Fruit fly (Drosophila melanogaster) whole organism, embryonic: ENCODE data around the gene CG42399.
A peak's percentile ranks its signal among the peaks of the same experiment; 100 is the strongest.

Source experiments
- Antp ChIP-seq: fragments of 200-800 bp; sonication (Bioruptor generic); optimal IDR thresholded peaks from 3 replicates; lab custom pipeline; 2016; ENCODE audit warnings: missing biosample characterization, missing genetic modification characterization
- C15 ChIP-seq: fragments of 200-800 bp; sonication (Bioruptor generic); IDR thresholded peaks from 3 replicates; pipeline ENCODE4 v1.3.6; 2022; ENCODE audit warnings: missing biosample characterization, missing genetic modification characterization
- CG10267 ChIP-seq: fragments of 200-800 bp; sonication (Bioruptor generic); optimal IDR thresholded peaks from 2 replicates; lab custom pipeline; 2018; ENCODE audit warnings: missing biosample characterization, mild to moderate bottlenecking, missing genetic modification characterization, moderate library complexity
- CG12236 ChIP-seq: fragments of 200-800 bp; sonication (Bioruptor generic); optimal IDR thresholded peaks from 2 replicates; lab custom pipeline; 2016; ENCODE audit warnings: missing biosample characterization, missing genetic modification characterization
- CG12659 ChIP-seq: fragments of 200-800 bp; sonication (Bioruptor generic); optimal IDR thresholded peaks from 3 replicates; lab custom pipeline; 2017; ENCODE audit warnings: mild to moderate bottlenecking, missing biosample characterization, missing genetic modification reagents, missing genetic modification characterization
- CG13123 ChIP-seq: fragments of 200-800 bp; sonication (Bioruptor generic); optimal IDR thresholded peaks from 2 replicates; lab custom pipeline; 2016; ENCODE audit warnings: missing biosample characterization, missing genetic modification characterization
- CG13287 ChIP-seq: fragments of 200-800 bp; sonication (Bioruptor generic); IDR thresholded peaks from 2 replicates; pipeline ENCODE4 v1.3.6; 2022; ENCODE audit warnings: missing biosample characterization, missing genetic modification characterization; ENCODE audit not compliant: partially characterized antibody
- CG14014 ChIP-seq: fragments of 200-800 bp; sonication (Bioruptor generic); IDR thresholded peaks from 2 replicates; pipeline ENCODE4 v1.3.6; 2022; ENCODE audit warnings: missing biosample characterization, missing genetic modification characterization
- CG14050 ChIP-seq: fragments of 200-800 bp; sonication (Bioruptor generic); IDR thresholded peaks from 3 replicates; pipeline ENCODE4 v1.3.6; 2022; ENCODE audit warnings: missing biosample characterization, missing genetic modification characterization
- CG14860 ChIP-seq: fragments of 200-800 bp; sonication (Bioruptor generic); IDR thresholded peaks from 3 replicates; pipeline ENCODE4 v1.3.6; 2022; ENCODE audit warnings: missing biosample characterization, missing genetic modification characterization; ENCODE audit not compliant: partially characterized antibody
- CG15269 ChIP-seq: fragments of 200-800 bp; sonication (Bioruptor generic); optimal IDR thresholded peaks from 2 replicates; lab custom pipeline; 2018; ENCODE audit warnings: missing biosample characterization, mild to moderate bottlenecking, missing genetic modification characterization, moderate library complexity
- CG2678 ChIP-seq: fragments of 200-800 bp; sonication (Bioruptor generic); optimal IDR thresholded peaks from 3 replicates; lab custom pipeline; 2019; ENCODE audit warnings: missing biosample characterization, mild to moderate bottlenecking, missing genetic modification characterization, moderate library complexity
- CG30403 ChIP-seq: fragments of 200-800 bp; sonication (Bioruptor generic); optimal IDR thresholded peaks from 3 replicates; lab custom pipeline; 2016; ENCODE audit warnings: missing biosample characterization, missing genetic modification characterization
- CG32532 ChIP-seq: fragments of 200-800 bp; sonication (Bioruptor generic); IDR thresholded peaks from 2 replicates; pipeline ENCODE4 v1.3.6; 2022; ENCODE audit warnings: missing biosample characterization, missing genetic modification characterization
- CG32767 ChIP-seq: fragments of 200-800 bp; sonication (Bioruptor generic); IDR thresholded peaks from 2 replicates; pipeline ENCODE4 v1.3.6; 2022; ENCODE audit warnings: missing biosample characterization, missing genetic modification characterization
- CG4730 ChIP-seq: fragments of 200-800 bp; sonication (Bioruptor generic); IDR thresholded peaks from 2 replicates; pipeline ENCODE4 v1.3.6; 2022; ENCODE audit warnings: missing biosample characterization, missing genetic modification characterization
- CG8089 ChIP-seq: fragments of 200-800 bp; sonication (Bioruptor generic); optimal IDR thresholded peaks from 3 replicates; lab custom pipeline; 2016; ENCODE audit warnings: missing biosample characterization, missing genetic modification characterization
- CG9876 ChIP-seq: fragments of 200-800 bp; sonication (Bioruptor generic); optimal IDR thresholded peaks from 2 replicates; lab custom pipeline; 2016; ENCODE audit warnings: missing biosample characterization, missing genetic modification characterization
- Doc3 ChIP-seq: fragments of 200-800 bp; sonication (Bioruptor generic); IDR thresholded peaks from 3 replicates; pipeline ENCODE4 v1.3.6; 2022; ENCODE audit warnings: missing biosample characterization, missing genetic modification characterization; ENCODE audit not compliant: partially characterized antibody
- Dref ChIP-seq: fragments of 200-800 bp; sonication (Bioruptor generic); IDR thresholded peaks from 2 replicates; pipeline ENCODE4 v1.3.6; 2022; ENCODE audit warnings: missing biosample characterization, missing genetic modification characterization
- Drgx ChIP-seq: fragments of 200-800 bp; sonication (Bioruptor generic); IDR thresholded peaks from 2 replicates; pipeline ENCODE4 v1.3.6; 2022; ENCODE audit warnings: missing biosample characterization, missing genetic modification characterization
- Eip74EF ChIP-seq, 2 experiments: fragments of 200-800 bp in 1 of 2; fragments of >200 bp in 1 of 2; sonication (Bioruptor generic) in 1 of 2; optimal IDR thresholded peaks; 2 replicates each; lab custom pipeline; 2017 to 2019; ENCODE audit warnings: missing biosample characterization in 2 of 2, missing genetic modification characterization in 2 of 2, mild to moderate bottlenecking in 1 of 2, moderate library complexity in 1 of 2
- H15 ChIP-seq: fragments of 200-800 bp; sonication (Bioruptor generic); IDR thresholded peaks from 3 replicates; pipeline ENCODE4 v1.3.6; 2022; ENCODE audit warnings: missing biosample characterization, missing genetic modification characterization
- Hey ChIP-seq: fragments of 200-800 bp; sonication (Bioruptor generic); optimal IDR thresholded peaks from 3 replicates; lab custom pipeline; 2018; ENCODE audit warnings: missing biosample characterization, mild to moderate bottlenecking, missing genetic modification characterization
- HmgZ ChIP-seq: fragments of 200-800 bp; sonication (Bioruptor generic); optimal IDR thresholded peaks from 2 replicates; lab custom pipeline; 2018; ENCODE audit warnings: missing biosample characterization, mild to moderate bottlenecking, missing genetic modification characterization
- Hmr ChIP-seq: fragments of 200-800 bp; sonication (Bioruptor generic); optimal IDR thresholded peaks from 3 replicates; lab custom pipeline; 2017; ENCODE audit warnings: mild to moderate bottlenecking, missing biosample characterization, missing genetic modification reagents, missing genetic modification characterization
- Lim3 ChIP-seq: fragments of 200-800 bp; sonication (Bioruptor generic); IDR thresholded peaks from 2 replicates; pipeline ENCODE4 v1.3.6; 2022; ENCODE audit warnings: missing biosample characterization, missing genetic modification characterization
- NK7.1 ChIP-seq: fragments of 200-800 bp; sonication (Bioruptor generic); optimal IDR thresholded peaks from 3 replicates; lab custom pipeline; 2016; ENCODE audit warnings: missing biosample characterization, missing genetic modification characterization
- Poxn ChIP-seq: fragments of 200-800 bp; sonication (Bioruptor generic); IDR thresholded peaks from 2 replicates; pipeline ENCODE4 v1.3.6; 2022; ENCODE audit warnings: missing biosample characterization, missing genetic modification characterization
- Ssrp ChIP-seq: fragments of 200-800 bp; sonication (Bioruptor generic); optimal IDR thresholded peaks from 2 replicates; lab custom pipeline; 2018; ENCODE audit warnings: missing biosample characterization, mild to moderate bottlenecking, missing genetic modification characterization, moderate library complexity
- abd-A ChIP-seq: fragments of 200-800 bp; sonication (Bioruptor generic); optimal IDR thresholded peaks from 3 replicates; lab custom pipeline; 2019; ENCODE audit warnings: missing biosample characterization, mild to moderate bottlenecking, missing genetic modification characterization, moderate library complexity
- amos ChIP-seq: fragments of 200-800 bp; sonication (Bioruptor generic); IDR thresholded peaks from 2 replicates; pipeline ENCODE4 v1.3.6; 2022; ENCODE audit warnings: missing biosample characterization, missing genetic modification characterization; ENCODE audit not compliant: partially characterized antibody
- aop ChIP-seq: fragments of 200-800 bp; sonication (Bioruptor generic); IDR thresholded peaks from 2 replicates; pipeline ENCODE4 v1.3.6; 2022; ENCODE audit warnings: missing biosample characterization, missing genetic modification characterization
- ara ChIP-seq: fragments of 200-800 bp; sonication (Bioruptor generic); IDR thresholded peaks from 2 replicates; pipeline ENCODE4 v1.3.6; 2022; ENCODE audit warnings: missing biosample characterization, missing genetic modification characterization
- bigmax ChIP-seq: fragments of 200-800 bp; sonication (Bioruptor generic); optimal IDR thresholded peaks from 2 replicates; lab custom pipeline; 2018; ENCODE audit warnings: missing biosample characterization, mild to moderate bottlenecking, missing genetic modification characterization
- caup ChIP-seq: fragments of 200-800 bp; sonication (Bioruptor generic); optimal IDR thresholded peaks from 3 replicates; lab custom pipeline; 2017; ENCODE audit warnings: missing biosample characterization, mild to moderate bottlenecking, missing genetic modification characterization, moderate library complexity; ENCODE audit not compliant: severe bottlenecking
- chn ChIP-seq: fragments of 200-800 bp; sonication (Bioruptor generic); optimal IDR thresholded peaks from 2 replicates; lab custom pipeline; 2016; ENCODE audit warnings: missing biosample characterization, missing genetic modification characterization
- esg ChIP-seq: fragments of 200-800 bp; sonication (Bioruptor generic); conservative IDR thresholded peaks from 2 replicates; pipeline ENCODE4 v1.3.6; 2022; ENCODE audit warnings: missing biosample characterization, missing genetic modification characterization
- ewg ChIP-seq: fragments of 200-800 bp; sonication (Bioruptor generic); optimal IDR thresholded peaks from 3 replicates; lab custom pipeline; 2017; ENCODE audit warnings: mild to moderate bottlenecking, missing biosample characterization, missing genetic modification reagents, missing genetic modification characterization
- fd3F ChIP-seq: fragments of 200-800 bp; sonication (Bioruptor generic); optimal IDR thresholded peaks from 2 replicates; lab custom pipeline; 2018; ENCODE audit warnings: missing biosample characterization, mild to moderate bottlenecking, missing genetic modification characterization, moderate library complexity
- ham ChIP-seq: fragments of 200-800 bp; sonication (Bioruptor generic); IDR thresholded peaks from 2 replicates; pipeline ENCODE4 v1.3.6; 2022; ENCODE audit warnings: missing biosample characterization, missing genetic modification characterization
- hkb ChIP-seq, 2 experiments: fragments of 200-800 bp in 1 of 2; fragments of >200 bp in 1 of 2; sonication (Bioruptor generic) in 1 of 2; IDR thresholded peaks in 1 of 2; optimal IDR thresholded peaks in 1 of 2; 2 replicates each; pipeline versions ENCODE4 v1.3.6 to Lab custom; 2017 to 2022; ENCODE audit warnings: missing biosample characterization in 1 of 2, missing genetic modification characterization in 1 of 2
- hth ChIP-seq: fragments of >200 bp; optimal IDR thresholded peaks from 2 replicates; lab custom pipeline; 2017; ENCODE audit warnings: inconsistent platforms
- inv ChIP-seq: fragments of 200-800 bp; sonication (Bioruptor generic); IDR thresholded peaks from 2 replicates; pipeline ENCODE4 v1.3.6; 2022; ENCODE audit warnings: missing biosample characterization, missing genetic modification characterization; ENCODE audit not compliant: partially characterized antibody
- mld ChIP-seq: fragments of 200-800 bp; sonication (Bioruptor generic); IDR thresholded peaks from 3 replicates; pipeline ENCODE4 v1.3.6; 2022; ENCODE audit warnings: missing biosample characterization, missing genetic modification characterization; ENCODE audit not compliant: partially characterized antibody
- sima ChIP-seq: fragments of 200-800 bp; sonication (Bioruptor generic); optimal IDR thresholded peaks from 2 replicates; lab custom pipeline; 2016; ENCODE audit warnings: missing biosample characterization, missing genetic modification characterization
- sisA ChIP-seq: fragments of 200-800 bp; sonication (Bioruptor generic); IDR thresholded peaks from 2 replicates; pipeline ENCODE4 v1.3.6; 2022; ENCODE audit warnings: missing biosample characterization, missing genetic modification characterization
- ssp ChIP-seq: fragments of 200-800 bp; sonication (Bioruptor generic); IDR thresholded peaks from 2 replicates; pipeline ENCODE4 v1.3.6; 2022; ENCODE audit warnings: missing biosample characterization, missing genetic modification characterization
- stwl ChIP-seq: fragments of 200-800 bp; sonication (Bioruptor generic); optimal IDR thresholded peaks from 3 replicates; lab custom pipeline; 2018; ENCODE audit warnings: missing biosample characterization, mild to moderate bottlenecking, missing genetic modification characterization, moderate library complexity
- tll ChIP-seq, 2 experiments: fragments of 200-800 bp in 1 of 2; fragments of >200 bp in 1 of 2; sonication (Bioruptor generic) in 1 of 2; optimal IDR thresholded peaks; 2 replicates each; lab custom pipeline; 2017 to 2019; ENCODE audit warnings: missing biosample characterization in 2 of 2, missing genetic modification characterization in 2 of 2, mild to moderate bottlenecking in 1 of 2, moderate library complexity in 1 of 2
- ttk ChIP-seq: fragments of 200-800 bp; sonication (Bioruptor generic); IDR thresholded peaks from 2 replicates; pipeline ENCODE4 v2.1.2; 2022; ENCODE audit warnings: missing biosample characterization, missing genetic modification characterization

Gene CG42399

dm6 chr2L:117750-118149, 35.4 kb downstream of the CG42399 start (continued):
- TF ChIP-seq CG10267 (tag; lab: Kevin White, UChicago) (no peak), CG13287 (GFP tag; lab: Robert Waterston, UW) (no peak), CG14860 (no peak), C15 (no peak), Antp (no peak), fd3F (GFP tag; lab: Kevin White, UChicago) (peak; percentile 26), Drgx (GFP tag; lab: Robert Waterston, UW) (no peak), ttk (GFP tag; lab: Robert Waterston, UW) (no peak), hkb (optimal IDR thresholded peaks at IDR 0.05; lab: Kevin White, UChicago) (no peak), hkb (GFP tag; IDR thresholded peaks at IDR 0.05; lab: Robert Waterston, UW) (peak; percentile 56), amos (no peak), stwl (tag; lab: Kevin White, UChicago) (no peak), Doc3 (no peak), abd-A (tag; lab: Kevin White, UChicago) (no peak), CG12236 (no peak), H15 (GFP tag; lab: Robert Waterston, UW) (no peak), CG14050 (GFP tag; lab: Robert Waterston, UW) (no peak), NK7.1 (GFP tag; lab: Kevin White, UChicago) (no peak), HmgZ (tag; lab: Kevin White, UChicago) (peak; percentile 14), Ssrp (tag; lab: Kevin White, UChicago) (no peak), caup (GFP tag; lab: Kevin White, UChicago) (peak; percentile 31), ewg (GFP tag; lab: Kevin White, UChicago) (no peak), CG30403 (no peak), Poxn (GFP tag; lab: Robert Waterston, UW) (no peak), tll (GFP tag; optimal IDR thresholded peaks at IDR 0.05; lab: Kevin White, UChicago) (no peak), Hmr (GFP tag; lab: Kevin White, UChicago) (peak; percentile 32), ham (GFP tag; lab: Robert Waterston, UW) (no peak), hth (no peak), ara (no peak), CG8089 (GFP tag; lab: Kevin White, UChicago) (no peak), bigmax (GFP tag; lab: Kevin White, UChicago) (no peak), CG14014 (peak; percentile 62; the same call in 1 of the 2 replicates), CG4730 (GFP tag; lab: Robert Waterston, UW) (no peak), CG32532 (GFP tag; lab: Robert Waterston, UW) (no peak), ssp (no peak), mld (GFP tag; lab: Robert Waterston, UW) (no peak), aop (GFP tag; lab: Robert Waterston, UW) (no peak), Hey (peak; percentile 13), sisA (no peak), inv (GFP tag; lab: Robert Waterston, UW) (no peak), CG13123 (peak; percentile 6), CG9876 (no peak), sima (GFP tag; lab: Kevin White, UChicago) (no peak), chn (GFP tag; lab: Kevin White, UChicago) (no peak), CG2678 (tag; lab: Kevin White, UChicago) (peak; percentile 58), CG15269 (tag; lab: Kevin White, UChicago) (peak; percentile 20), Eip74EF (GFP tag; optimal IDR thresholded peaks at IDR 0.05; lab: Kevin White, UChicago) (no peak), CG12659 (GFP tag; lab: Kevin White, UChicago) (no peak), Lim3 (GFP tag; lab: Robert Waterston, UW) (no peak), esg (GFP tag; lab: Robert Waterston, UW) (no peak), Dref (GFP tag; lab: Robert Waterston, UW) (no peak), CG32767 (GFP tag; lab: Robert Waterston, UW) (0 out of 2 replicates have a peak, but pooled peaks have one; percentile 29)
